Fruit fly (Drosophila melanogaster): Measurements from ENCODE around the gene CG14835.

- TF ChIP-seq CG8478 (optimal IDR thresholded peaks at IDR 0.05) (no peak), CTCF (optimal IDR thresholded peaks at IDR 0.05) (no peak)
Measured at dm6 chr3L:7423517-7423916, 13.7 kb downstream of the CG14835 start, which contains the start of gene CG42458.

All from S2 (cell line).